Worm (Caenorhabditis elegans): ENCODE measurements around the gene srd-68.

- TF ChIP-seq R02D3.7 (tag; optimal IDR thresholded peaks at IDR 0.05), result no peak
- no peak for TF ChIP-seq lsy-12 (tag; optimal IDR thresholded peaks at IDR 0.05)
- TF ChIP-seq nfya-1 (tag; optimal IDR thresholded peaks at IDR 0.05; ENCODE audit: insufficient read depth), result no peak
- TF ChIP-seq ZK546.5 (tag; optimal IDR thresholded peaks at IDR 0.05), result no peak
- no peak for TF ChIP-seq nhr-76 (tag; optimal IDR thresholded peaks at IDR 0.05)
- TF ChIP-seq nhr-28 (tag; optimal IDR thresholded peaks at IDR 0.05), result no peak
- TF ChIP-seq ama-1 (optimal IDR thresholded peaks at IDR 0.05), result no peak
- TF ChIP-seq fos-1 (tag; optimal IDR thresholded peaks at IDR 0.05), result no peak
- no peak for TF ChIP-seq zag-1 (tag; optimal IDR thresholded peaks at IDR 0.05)
Measured at ce11 chrV:16857977-16858479, 44.6 kb downstream of the srd-68 start, which contains the start of the genes clec-31 and clec-22.

All from whole organism, L3 larva.